Worm (Caenorhabditis elegans) whole organism, L2 larva: ENCODE measurements around the gene F46G11.6.

Experiments used
- fos-1 ChIP-seq: fragments of 150-350 bp; optimal IDR thresholded peaks from 2 replicates; lab custom pipeline; 2014; ENCODE audit warnings: missing biosample characterization, missing genetic modification characterization
- lin-13 ChIP-seq: fragments of 150-350 bp; optimal IDR thresholded peaks from 2 replicates; lab custom pipeline; 2014; ENCODE audit warnings: missing biosample characterization, missing genetic modification reagents, missing genetic modification characterization
- lsy-2 ChIP-seq, 2 experiments: fragments of 150-350 bp in 1 of 2; sonication (generic microtip) in 1 of 2; optimal IDR thresholded peaks; 2 replicates each; lab custom pipeline; 2014 to 2017; ENCODE audit warnings: missing biosample characterization in 2 of 2, missing genetic modification characterization in 2 of 2
- nhr-10 ChIP-seq: sonication (generic microtip); optimal IDR thresholded peaks from 2 replicates; lab custom pipeline; 2017; ENCODE audit warnings: missing biosample characterization, missing genetic modification characterization
- nhr-237 ChIP-seq: fragments of 150-350 bp; optimal IDR thresholded peaks from 2 replicates; lab custom pipeline; 2014; ENCODE audit warnings: missing biosample characterization, missing genetic modification characterization

- peak; percentile 66 for TF ChIP-seq fos-1 (tag; lab: Kevin White, UChicago)
- TF ChIP-seq lsy-2 (tag; optimal IDR thresholded peaks at IDR 0.05; lab: Kevin White, UChicago) = peak; percentile 75 to 87
- peak; percentile 23 for TF ChIP-seq nhr-237 (tag; lab: Kevin White, UChicago)
- peak; percentile 86 for TF ChIP-seq lin-13
- peak; percentile 61 for TF ChIP-seq nhr-10
Measured at ce11 chrX:5801156-5801592, 14.9 kb downstream of the F46G11.6 start.
